Fruit fly (Drosophila melanogaster): Measurements from ENCODE around the gene cDIP.

The cDIP gene

dm6 chr3R:21203660-21204499 lies 43.0 kb upstream of the cDIP start (continued):
- TF ChIP-seq CG14965 (GFP tag; optimal IDR thresholded peaks at IDR 0.05; ENCODE audit: borderline replicate concordance) (no peak), fd102C (GFP tag; optimal IDR thresholded peaks at IDR 0.05) (no peak), ara (GFP tag; IDR thresholded peaks at IDR 0.05) (peak; percentile 76), CG6791 (GFP tag; IDR thresholded peaks at IDR 0.05; ENCODE audit: partially characterized antibody) (no peak), Dref (GFP tag; IDR thresholded peaks at IDR 0.05) (no peak), CG5180 (GFP tag; optimal IDR thresholded peaks at IDR 0.05) (peak; percentile 69), Rfx (GFP tag; IDR thresholded peaks at IDR 0.05) (no peak; the same call in 1 of the 2 replicates), gro (GFP tag; optimal IDR thresholded peaks at IDR 0.05) (no peak), klu (GFP tag; IDR thresholded peaks at IDR 0.05) (no peak), CG6272 (GFP tag; IDR thresholded peaks at IDR 0.05) (no peak), D (optimal IDR thresholded peaks at IDR 0.05) (no peak), D (GFP tag; optimal IDR thresholded peaks at IDR 0.05) (no peak), CG3065 (GFP tag; optimal IDR thresholded peaks at IDR 0.05) (no peak), z (GFP tag; IDR thresholded peaks at IDR 0.05) (peak; percentile 97), CG7372 (GFP tag; IDR thresholded peaks at IDR 0.05) (no peak), psq (GFP tag; optimal IDR thresholded peaks at IDR 0.05) (no peak), ssp (GFP tag; IDR thresholded peaks at IDR 0.05) (no peak), CrebB (tag; optimal IDR thresholded peaks at IDR 0.05) (peak; percentile 90), p53 (GFP tag; optimal IDR thresholded peaks at IDR 0.05) (no peak), CG15073 (GFP tag; optimal IDR thresholded peaks at IDR 0.05) (no peak), CG3847 (GFP tag; IDR thresholded peaks at IDR 0.05) (no peak), slou (GFP tag; optimal IDR thresholded peaks at IDR 0.05) (no peak), CG6254 (GFP tag; optimal IDR thresholded peaks at IDR 0.05) (peak; percentile 64), CG7556 (GFP tag; optimal IDR thresholded peaks at IDR 0.05) (no peak), Kr (GFP tag; optimal IDR thresholded peaks at IDR 0.05) (peak; percentile 73), fu2 (GFP tag; optimal IDR thresholded peaks at IDR 0.05) (no peak), CG4328 (GFP tag; optimal IDR thresholded peaks at IDR 0.05) (peak; percentile 81), Elba2 (GFP tag; optimal IDR thresholded peaks at IDR 0.05) (no peak), ken (GFP tag; IDR thresholded peaks at IDR 0.05) (peak; percentile 57; the same call in 2 of the 3 replicates), CG14050 (GFP tag; IDR thresholded peaks at IDR 0.05) (no peak; the same call in 2 of the 3 replicates), Xbp1 (GFP tag; optimal IDR thresholded peaks at IDR 0.05) (no peak), jing (GFP tag; optimal IDR thresholded peaks at IDR 0.05) (no peak), ap (GFP tag; IDR thresholded peaks at IDR 0.05) (no peak), CG33213 (GFP tag; optimal IDR thresholded peaks at IDR 0.05) (no peak), phol (tag; optimal IDR thresholded peaks at IDR 0.05) (no peak), CG11504 (tag; optimal IDR thresholded peaks at IDR 0.05) (no peak), Usf (GFP tag; optimal IDR thresholded peaks at IDR 0.05) (no peak), ems (GFP tag; optimal IDR thresholded peaks at IDR 0.05) (no peak), CG7963 (GFP tag; IDR thresholded peaks at IDR 0.05; ENCODE audit: partially characterized antibody) (no peak), Med (GFP tag) (no peak), Lhr (GFP tag; optimal IDR thresholded peaks at IDR 0.05) (peak; percentile 5), vfl (GFP tag; optimal IDR thresholded peaks at IDR 0.05) (no peak), ase (GFP tag; IDR thresholded peaks at IDR 0.05) (no peak), YL-1 (GFP tag; optimal IDR thresholded peaks at IDR 0.05) (peak; percentile 15), dmrt99B (tag; optimal IDR thresholded peaks at IDR 0.05) (no peak), CG10959 (GFP tag; IDR thresholded peaks at IDR 0.05) (no peak), chn (GFP tag; optimal IDR thresholded peaks at IDR 0.05) (no peak), CG8089 (GFP tag; optimal IDR thresholded peaks at IDR 0.05) (no peak), shn (GFP tag; optimal IDR thresholded peaks at IDR 0.05) (no peak), CG9817 (tag; optimal IDR thresholded peaks at IDR 0.05) (no peak), CG9609 (GFP tag; optimal IDR thresholded peaks at IDR 0.05) (no peak)

All from whole organism, embryonic.